Worm (Caenorhabditis elegans): Measurements from ENCODE around the gene sao-1.

sao-1 gene

ce11 chrV:13955370-13956089, 8.2 kb upstream of the sao-1 start:
- TF ChIP-seq nhr-232 (tag; optimal IDR thresholded peaks at IDR 0.05): no peak
- no peak for TF ChIP-seq ceh-6 (GFP tag; optimal IDR thresholded peaks at IDR 0.05)
- TF ChIP-seq ceh-30 (tag; optimal IDR thresholded peaks at IDR 0.05): no peak
- TF ChIP-seq fkh-6 (tag; optimal IDR thresholded peaks at IDR 0.05): no peak
- no peak for TF ChIP-seq ceh-45 (GFP tag; IDR thresholded peaks at IDR 0.05)
- TF ChIP-seq npax-4 (tag; optimal IDR thresholded peaks at IDR 0.05): no peak
- no peak for TF ChIP-seq dmd-4 (tag; optimal IDR thresholded peaks at IDR 0.05; ENCODE audit: borderline replicate concordance)
- TF ChIP-seq syd-9 (tag; optimal IDR thresholded peaks at IDR 0.05): no peak
- no peak for TF ChIP-seq lim-6 (tag; optimal IDR thresholded peaks at IDR 0.05)
- TF ChIP-seq pag-3 (tag; optimal IDR thresholded peaks at IDR 0.05; ENCODE audit: borderline replicate concordance): no peak

ce11 chrV:13957691-13958090, 6.0 kb upstream of the sao-1 start:
- TF ChIP-seq ceh-22 (tag; optimal IDR thresholded peaks at IDR 0.05): no peak
- TF ChIP-seq T23F11.4 (GFP tag; optimal IDR thresholded peaks at IDR 0.05): no peak
- no peak for TF ChIP-seq K02D7.2 (tag; optimal IDR thresholded peaks at IDR 0.05)
- no peak for TF ChIP-seq hlh-30 (tag; optimal IDR thresholded peaks at IDR 0.05; ENCODE audit: insufficient read depth)
- TF ChIP-seq ceh-14 (tag; optimal IDR thresholded peaks at IDR 0.05): no peak
- TF ChIP-seq sox-4 (tag; optimal IDR thresholded peaks at IDR 0.05): no peak
- no peak for TF ChIP-seq hlh-13 (GFP tag; optimal IDR thresholded peaks at IDR 0.05)
- TF ChIP-seq mec-3 (tag; optimal IDR thresholded peaks at IDR 0.05; ENCODE audit: borderline replicate concordance): no peak
- TF ChIP-seq pros-1 (tag; optimal IDR thresholded peaks at IDR 0.05): no peak
- TF ChIP-seq elt-4 (tag; optimal IDR thresholded peaks at IDR 0.05): no peak
- TF ChIP-seq ceh-9 (tag; optimal IDR thresholded peaks at IDR 0.05): no peak
- no peak for TF ChIP-seq zip-5 (tag; optimal IDR thresholded peaks at IDR 0.05)
- TF ChIP-seq odd-2 (tag; optimal IDR thresholded peaks at IDR 0.05): no peak
- TF ChIP-seq tbx-7 (tag; optimal IDR thresholded peaks at IDR 0.05): no peak
- TF ChIP-seq nhr-232 (tag; optimal IDR thresholded peaks at IDR 0.05): no peak
- no peak for TF ChIP-seq Y22D7AL.16 (tag; optimal IDR thresholded peaks at IDR 0.05)
- TF ChIP-seq C38D4.7 (GFP tag; optimal IDR thresholded peaks at IDR 0.05): no peak
- no peak for TF ChIP-seq pha-4 (tag; optimal IDR thresholded peaks at IDR 0.05)
- TF ChIP-seq ets-4 (tag; optimal IDR thresholded peaks at IDR 0.05): no peak
- TF ChIP-seq ceh-34 (tag; optimal IDR thresholded peaks at IDR 0.05): no peak

- no peak for TF ChIP-seq Y22D7AL.16 (tag; optimal IDR thresholded peaks at IDR 0.05)
- TF ChIP-seq fkh-6 (tag; optimal IDR thresholded peaks at IDR 0.05): no peak
- TF ChIP-seq ceh-31 (tag; optimal IDR thresholded peaks at IDR 0.05): no peak
- no peak for TF ChIP-seq pag-3 (tag; optimal IDR thresholded peaks at IDR 0.05; ENCODE audit: borderline replicate concordance)
- no peak for TF ChIP-seq sdc-2 (tag; optimal IDR thresholded peaks at IDR 0.05)
These were observed 5.5 kb upstream of the sao-1 start, which contains the start of gene R10D12.10 for ce11 chrV:13958247-13958646. TSS of gene R10D12.10 (minus strand) at chrV:13958347.

DNA sequence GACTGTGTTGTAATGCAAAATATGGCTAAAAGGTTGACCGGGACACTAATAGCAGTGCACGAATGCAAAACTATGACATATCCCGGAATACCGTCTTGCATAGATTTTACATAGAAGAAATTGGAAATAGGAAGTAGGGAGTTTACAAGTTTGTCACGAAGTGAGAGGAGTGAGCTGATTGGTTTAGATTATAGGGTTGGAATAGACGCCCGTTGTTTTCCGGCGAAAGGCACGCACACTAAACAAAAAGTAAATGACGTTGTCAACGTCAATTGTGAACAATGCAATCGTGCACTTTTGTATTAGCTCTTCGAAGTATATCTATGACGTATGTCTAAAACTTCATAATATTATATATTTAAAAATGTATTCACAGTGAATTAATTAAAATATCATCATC, 2.8 kb upstream of the sao-1 start, which contains the start of gene srh-24:
Gene srh-24, minus strand, starts transcription at position 101 of the 400 bp plus-strand sequence.
- TF ChIP-seq elt-2 (tag; optimal IDR thresholded peaks at IDR 0.05) (no peak), hlh-15 (tag; optimal IDR thresholded peaks at IDR 0.05) (no peak), ceh-18 (tag; optimal IDR thresholded peaks at IDR 0.05) (no peak), unc-42 (tag; optimal IDR thresholded peaks at IDR 0.05) (no peak), pha-2 (tag; optimal IDR thresholded peaks at IDR 0.05) (no peak), nfya-1 (tag; optimal IDR thresholded peaks at IDR 0.05) (no peak), ahr-1 (tag; optimal IDR thresholded peaks at IDR 0.05) (no peak), ceh-14 (tag; optimal IDR thresholded peaks at IDR 0.05) (no peak), hlh-13 (GFP tag; optimal IDR thresholded peaks at IDR 0.05) (no peak), ceh-19 (GFP tag; optimal IDR thresholded peaks at IDR 0.05) (no peak), elt-4 (tag; optimal IDR thresholded peaks at IDR 0.05) (no peak), ceh-34 (tag; optimal IDR thresholded peaks at IDR 0.05) (no peak), sdc-2 (tag; optimal IDR thresholded peaks at IDR 0.05) (no peak), hlh-30 (tag; optimal IDR thresholded peaks at IDR 0.05; ENCODE audit: insufficient read depth) (no peak), ceh-48 (tag; optimal IDR thresholded peaks at IDR 0.05) (no peak), lin-11 (tag; optimal IDR thresholded peaks at IDR 0.05) (no peak), pha-4 (tag; optimal IDR thresholded peaks at IDR 0.05) (no peak), C08G9.2 (tag; optimal IDR thresholded peaks at IDR 0.05) (no peak), syd-9 (tag; optimal IDR thresholded peaks at IDR 0.05) (no peak)

Data from whole organism, late embryonic.